Worm (Caenorhabditis elegans) whole organism, late embryonic: ENCODE measurements around the gene nhr-204.

Source experiments
- C08G9.2 ChIP-seq: sonication (generic microtip); optimal IDR thresholded peaks from 2 replicates; lab custom pipeline; 2016; ENCODE audit warnings: mild to moderate bottlenecking, missing genetic modification characterization, moderate library complexity, missing compliant biosample characterization
- K09A11.1 ChIP-seq: sonication (generic microtip); optimal IDR thresholded peaks from 2 replicates; lab custom pipeline; 2017; ENCODE audit warnings: antibody characterized with exemption, mild to moderate bottlenecking, missing genetic modification characterization, missing compliant biosample characterization; ENCODE audit not compliant: insufficient read depth
- ama-1 ChIP-seq: fragments of 150-350 bp; optimal IDR thresholded peaks from 2 replicates; lab custom pipeline; 2014
- ceh-48 ChIP-seq: sonication (generic microtip); optimal IDR thresholded peaks from 2 replicates; lab custom pipeline; 2016; ENCODE audit warnings: missing genetic modification characterization, inconsistent platforms, missing compliant biosample characterization
- ceh-6 ChIP-seq: fragments of 200-800 bp; sonication (Bioruptor generic); optimal IDR thresholded peaks from 2 replicates; lab custom pipeline; 2018; ENCODE audit warnings: mild to moderate bottlenecking, missing genetic modification characterization, missing compliant biosample characterization
- elt-2 ChIP-seq: sonication (generic microtip); optimal IDR thresholded peaks from 2 replicates; lab custom pipeline; 2016; ENCODE audit warnings: missing genetic modification reagents, missing genetic modification characterization, missing compliant biosample characterization
- fkh-10 ChIP-seq: fragments of 150-350 bp; optimal IDR thresholded peaks from 2 replicates; lab custom pipeline; 2014; ENCODE audit warnings: missing biosample characterization, missing genetic modification reagents, missing genetic modification characterization
- hlh-13 ChIP-seq: fragments of 200-800 bp; sonication (Bioruptor generic); optimal IDR thresholded peaks from 2 replicates; lab custom pipeline; 2018; ENCODE audit warnings: mild to moderate bottlenecking, missing genetic modification characterization, missing compliant biosample characterization
- hlh-15 ChIP-seq: sonication (generic microtip); optimal IDR thresholded peaks from 2 replicates; lab custom pipeline; 2016; ENCODE audit warnings: missing genetic modification characterization, missing compliant biosample characterization
- madf-2 ChIP-seq: sonication (generic microtip); optimal IDR thresholded peaks from 2 replicates; lab custom pipeline; 2017; ENCODE audit warnings: missing genetic modification characterization, missing compliant biosample characterization
- pag-3 ChIP-seq: sonication (generic microtip); optimal IDR thresholded peaks from 2 replicates; lab custom pipeline; 2016; ENCODE audit warnings: missing compliant biosample characterization, missing genetic modification characterization, borderline replicate concordance
- pax-1 ChIP-seq: fragments of 150-350 bp; optimal IDR thresholded peaks from 2 replicates; lab custom pipeline; 2014; ENCODE audit warnings: missing biosample characterization, missing genetic modification characterization
- sox-4 ChIP-seq: sonication (generic microtip); optimal IDR thresholded peaks from 2 replicates; lab custom pipeline; 2017; ENCODE audit warnings: mild to moderate bottlenecking, missing genetic modification characterization, inconsistent platforms, missing compliant biosample characterization
- zip-5 ChIP-seq: sonication (generic microtip); optimal IDR thresholded peaks from 2 replicates; lab custom pipeline; 2016; ENCODE audit warnings: missing genetic modification characterization, missing compliant biosample characterization

DNA sequence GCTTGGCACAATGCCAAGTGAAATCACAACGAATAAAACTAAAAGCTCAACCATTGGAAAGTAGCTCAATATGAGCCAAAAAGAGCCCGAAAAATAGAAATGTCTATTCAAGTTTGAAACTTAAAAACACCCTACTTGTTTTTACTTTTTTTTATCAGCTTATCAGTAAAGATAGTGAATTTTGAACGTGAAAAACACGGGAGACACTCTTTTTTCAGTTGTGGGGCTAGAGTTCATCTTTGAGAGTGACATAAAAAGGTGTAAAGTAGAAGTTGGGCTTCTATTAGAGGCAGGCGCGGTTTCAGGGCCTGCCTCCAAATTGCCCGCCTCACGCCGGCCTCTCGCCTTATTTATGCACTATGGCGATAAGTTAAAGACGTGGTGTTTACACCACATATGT is 7.0 kb downstream of the nhr-204 start, which contains the start of gene oac-39:
- TF ChIP-seq pag-3 (tag; lab: Kevin White, UChicago) (no peak), pax-1 (no peak), madf-2 (tag; lab: Kevin White, UChicago) (no peak), elt-2 (no peak), zip-5 (tag; lab: Kevin White, UChicago) (no peak), fkh-10 (GFP tag; lab: Kevin White, UChicago) (no peak), ama-1 (no peak), sox-4 (tag; lab: Kevin White, UChicago) (no peak), hlh-13 (GFP tag; lab: Kevin White, UChicago) (no peak), ceh-48 (no peak), hlh-15 (tag; lab: Kevin White, UChicago) (no peak), K09A11.1 (tag; lab: Kevin White, UChicago) (no peak), ceh-6 (GFP tag; lab: Kevin White, UChicago) (no peak), C08G9.2 (no peak)
